Fruit fly (Drosophila melanogaster) whole organism, embryonic: ENCODE data around the gene bab1.

Experiments used
- Abd-B ChIP-seq: fragments of 200-800 bp; sonication (Bioruptor generic); optimal IDR thresholded peaks from 2 replicates; lab custom pipeline; 2018; ENCODE audit warnings: missing biosample characterization, mild to moderate bottlenecking, missing genetic modification characterization, moderate library complexity
- Adf1 ChIP-seq: fragments of 200-800 bp; sonication (Bioruptor generic); IDR thresholded peaks from 2 replicates; pipeline ENCODE4 v1.3.6; 2022; ENCODE audit warnings: missing biosample characterization, missing genetic modification characterization
- Atf3 ChIP-seq: fragments of 200-800 bp; sonication (Bioruptor generic); optimal IDR thresholded peaks from 3 replicates; lab custom pipeline; 2016; ENCODE audit warnings: missing biosample characterization, missing genetic modification characterization
- Atf6 ChIP-seq: fragments of 200-800 bp; sonication (Bioruptor generic); IDR thresholded peaks from 2 replicates; pipeline ENCODE4 v1.3.6; 2022; ENCODE audit warnings: missing biosample characterization, missing genetic modification characterization
- C15 ChIP-seq: fragments of 200-800 bp; sonication (Bioruptor generic); IDR thresholded peaks from 3 replicates; pipeline ENCODE4 v1.3.6; 2022; ENCODE audit warnings: missing biosample characterization, missing genetic modification characterization
- CG10147 ChIP-seq: fragments of 200-800 bp; sonication (Bioruptor generic); optimal IDR thresholded peaks from 2 replicates; lab custom pipeline; 2019; ENCODE audit warnings: missing biosample characterization, mild to moderate bottlenecking, missing genetic modification characterization, moderate library complexity
- CG12299 ChIP-seq: fragments of 200-800 bp; sonication (Bioruptor generic); optimal IDR thresholded peaks from 2 replicates; lab custom pipeline; 2018; ENCODE audit warnings: missing biosample characterization, mild to moderate bottlenecking, missing genetic modification characterization
- CG12769 ChIP-seq: fragments of 200-800 bp; sonication (Bioruptor generic); optimal IDR thresholded peaks from 2 replicates; lab custom pipeline; 2019; ENCODE audit warnings: missing biosample characterization, mild to moderate bottlenecking, missing genetic modification characterization, moderate library complexity
- CG13424 ChIP-seq: fragments of 200-800 bp; sonication (Bioruptor generic); optimal IDR thresholded peaks from 2 replicates; lab custom pipeline; 2019; ENCODE audit warnings: missing biosample characterization, mild to moderate bottlenecking, missing genetic modification characterization, moderate library complexity
- CG14050 ChIP-seq: fragments of 200-800 bp; sonication (Bioruptor generic); IDR thresholded peaks from 3 replicates; pipeline ENCODE4 v1.3.6; 2022; ENCODE audit warnings: missing biosample characterization, missing genetic modification characterization
- CG15601 ChIP-seq: fragments of 200-800 bp; sonication (Bioruptor generic); optimal IDR thresholded peaks from 3 replicates; lab custom pipeline; 2019; ENCODE audit warnings: missing biosample characterization, mild to moderate bottlenecking, missing genetic modification characterization, moderate library complexity
- CG16863 ChIP-seq: fragments of 200-800 bp; sonication (Bioruptor generic); optimal IDR thresholded peaks from 3 replicates; lab custom pipeline; 2016; ENCODE audit warnings: missing biosample characterization, missing genetic modification characterization
- CG2202 ChIP-seq: fragments of 200-800 bp; sonication (Bioruptor generic); optimal IDR thresholded peaks from 2 replicates; lab custom pipeline; 2018; ENCODE audit warnings: missing biosample characterization, mild to moderate bottlenecking, missing genetic modification characterization
- CG32767 ChIP-seq: fragments of 200-800 bp; sonication (Bioruptor generic); IDR thresholded peaks from 2 replicates; pipeline ENCODE4 v1.3.6; 2022; ENCODE audit warnings: missing biosample characterization, missing genetic modification characterization
- CG3726 ChIP-seq: fragments of 200-800 bp; sonication (Bioruptor generic); IDR thresholded peaks from 3 replicates; pipeline ENCODE4, ENCODE4 v1.3.6; 2022; ENCODE audit warnings: missing biosample characterization, missing genetic modification characterization
- CG3838 ChIP-seq: fragments of 200-800 bp; sonication (Bioruptor generic); optimal IDR thresholded peaks from 3 replicates; lab custom pipeline; 2016; ENCODE audit warnings: missing biosample characterization, missing genetic modification characterization
- CG7372 ChIP-seq: fragments of 200-800 bp; sonication (Bioruptor generic); IDR thresholded peaks from 2 replicates; pipeline ENCODE4 v1.3.6; 2022; ENCODE audit warnings: missing biosample characterization, missing genetic modification characterization
- CG7987 ChIP-seq: fragments of 200-800 bp; sonication (Bioruptor generic); optimal IDR thresholded peaks from 2 replicates; lab custom pipeline; 2018; ENCODE audit warnings: missing biosample characterization, mild to moderate bottlenecking, missing genetic modification characterization, moderate library complexity
- CG8359 ChIP-seq: fragments of 200-800 bp; sonication (Bioruptor generic); optimal IDR thresholded peaks from 2 replicates; lab custom pipeline; 2017; ENCODE audit warnings: missing biosample characterization, mild to moderate bottlenecking, missing genetic modification characterization, borderline replicate concordance
- CG9215 ChIP-seq: fragments of 200-800 bp; sonication (Bioruptor generic); IDR thresholded peaks from 2 replicates; pipeline ENCODE4 v1.3.6; 2022; ENCODE audit warnings: missing biosample characterization, missing genetic modification characterization
- Elba2 ChIP-seq: fragments of 200-800 bp; sonication (Bioruptor generic); optimal IDR thresholded peaks from 3 replicates; lab custom pipeline; 2016; ENCODE audit warnings: missing biosample characterization, missing genetic modification characterization
- Hey ChIP-seq: fragments of 200-800 bp; sonication (Bioruptor generic); optimal IDR thresholded peaks from 3 replicates; lab custom pipeline; 2018; ENCODE audit warnings: missing biosample characterization, mild to moderate bottlenecking, missing genetic modification characterization
- Nf-YC ChIP-seq: fragments of 200-800 bp; optimal IDR thresholded peaks from 3 replicates; lab custom pipeline; 2019; ENCODE audit warnings: missing biosample characterization, mild to moderate bottlenecking, missing genetic modification characterization, moderate library complexity
- Sry-β ChIP-seq: fragments of 200-800 bp; sonication (Bioruptor generic); optimal IDR thresholded peaks from 2 replicates; lab custom pipeline; 2018; ENCODE audit warnings: missing biosample characterization, mild to moderate bottlenecking, missing genetic modification characterization, moderate library complexity
- Sry-δ ChIP-seq: fragments of 200-800 bp; sonication (Bioruptor generic); optimal IDR thresholded peaks from 2 replicates; lab custom pipeline; 2016; ENCODE audit warnings: missing biosample characterization, missing genetic modification characterization
- ara ChIP-seq: fragments of 200-800 bp; sonication (Bioruptor generic); IDR thresholded peaks from 2 replicates; pipeline ENCODE4 v1.3.6; 2022; ENCODE audit warnings: missing biosample characterization, missing genetic modification characterization
- crol ChIP-seq: fragments of 200-800 bp; sonication (Bioruptor generic); IDR thresholded peaks from 2 replicates; pipeline ENCODE4 v1.3.6; 2022; ENCODE audit warnings: missing biosample characterization, missing genetic modification characterization
- esg ChIP-seq: fragments of 200-800 bp; sonication (Bioruptor generic); conservative IDR thresholded peaks from 2 replicates; pipeline ENCODE4 v1.3.6; 2022; ENCODE audit warnings: missing biosample characterization, missing genetic modification characterization
- ftz-f1 ChIP-seq: fragments of 200-800 bp; sonication (Bioruptor generic); optimal IDR thresholded peaks from 2 replicates; lab custom pipeline; 2016; ENCODE audit warnings: missing biosample characterization, missing genetic modification characterization
- h ChIP-seq: fragments of >200 bp; optimal IDR thresholded peaks from 2 replicates; lab custom pipeline; 2017
- lilli ChIP-seq: fragments of 200-800 bp; sonication (Bioruptor generic); optimal IDR thresholded peaks from 3 replicates; lab custom pipeline; 2016; ENCODE audit warnings: missing biosample characterization, missing genetic modification characterization
- lov ChIP-seq, 2 experiments: fragments of 200-800 bp in 1 of 2; fragments of >200 bp in 1 of 2; sonication (Bioruptor generic) in 1 of 2; IDR thresholded peaks in 1 of 2; optimal IDR thresholded peaks in 1 of 2; 2 replicates in 1 of 2; 3 replicates in 1 of 2; pipeline versions ENCODE4 v1.3.6 to Lab custom; 2017 to 2022; ENCODE audit warnings: missing biosample characterization in 1 of 2, missing genetic modification characterization in 1 of 2
- mam ChIP-seq: fragments of 200-800 bp; sonication (Bioruptor generic); optimal IDR thresholded peaks from 3 replicates; lab custom pipeline; 2016; ENCODE audit warnings: missing biosample characterization, missing genetic modification characterization
- pita ChIP-seq: fragments of 200-800 bp; sonication (Bioruptor generic); optimal IDR thresholded peaks from 2 replicates; lab custom pipeline; 2017; ENCODE audit warnings: missing biosample characterization, mild to moderate bottlenecking, missing genetic modification characterization
- prd ChIP-seq, 3 experiments: fragments of >200 bp in 2 of 3; fragments of 200-800 bp in 1 of 3; sonication (Bioruptor generic) in 1 of 3; optimal IDR thresholded peaks in 2 of 3; IDR thresholded peaks in 1 of 3; 2 replicates in 2 of 3; 3 replicates in 1 of 3; pipeline versions ENCODE4 v1.3.6 to Lab custom; 2017 to 2022; ENCODE audit warnings: missing biosample characterization in 1 of 3, missing genetic modification characterization in 1 of 3
- pzg ChIP-seq: fragments of 200-800 bp; sonication (Bioruptor generic); optimal IDR thresholded peaks from 3 replicates; lab custom pipeline; 2018; ENCODE audit warnings: missing biosample characterization, mild to moderate bottlenecking, missing genetic modification characterization, moderate library complexity
- repo ChIP-seq: fragments of 200-800 bp; sonication (Bioruptor generic); optimal IDR thresholded peaks from 2 replicates; lab custom pipeline; 2016; ENCODE audit warnings: missing biosample characterization, missing genetic modification characterization
- ro ChIP-seq: fragments of 200-800 bp; sonication (Bioruptor generic); IDR thresholded peaks from 2 replicates; pipeline ENCODE4 v1.3.6; 2022; ENCODE audit warnings: missing biosample characterization, missing genetic modification characterization
- sisA ChIP-seq: fragments of 200-800 bp; sonication (Bioruptor generic); IDR thresholded peaks from 2 replicates; pipeline ENCODE4 v1.3.6; 2022; ENCODE audit warnings: missing biosample characterization, missing genetic modification characterization
- toy ChIP-seq: fragments of 200-800 bp; sonication (Bioruptor generic); IDR thresholded peaks from 2 replicates; pipeline ENCODE4 v1.3.6; 2022; ENCODE audit warnings: missing biosample characterization, missing genetic modification characterization
- vfl ChIP-seq: fragments of 200-800 bp; sonication (Bioruptor generic); optimal IDR thresholded peaks from 2 replicates; lab custom pipeline; 2016; ENCODE audit warnings: missing biosample characterization, missing genetic modification characterization
- yki ChIP-seq: fragments of >200 bp; optimal IDR thresholded peaks from 3 replicates; lab custom pipeline; 2018

bab1 gene

dm6 chr3L:1084380-1085097 is 16.4 kb downstream of the bab1 start (continued):
- TF ChIP-seq CG2202 (tag; lab: Kevin White, UChicago) (peak; percentile 14), ro (GFP tag; lab: Robert Waterston, UW) (no peak), CG7987 (GFP tag; lab: Kevin White, UChicago) (no peak), Hey (no peak), CG16863 (GFP tag; lab: Kevin White, UChicago) (no peak), CG14050 (no peak), CG7372 (no peak), yki (lab: Kevin White, UChicago) (no peak), Abd-B (GFP tag; lab: Kevin White, UChicago) (peak; percentile 15), Sry-δ (no peak), crol (no peak), pzg (GFP tag; lab: Kevin White, UChicago) (no peak), CG10147 (GFP tag; lab: Kevin White, UChicago) (no peak), CG15601 (tag; lab: Kevin White, UChicago) (no peak), Sry-β (no peak), esg (GFP tag; lab: Robert Waterston, UW) (peak; percentile 37), CG32767 (GFP tag; lab: Robert Waterston, UW) (no peak), CG8359 (peak; percentile 3), sisA (GFP tag; lab: Robert Waterston, UW) (peak; percentile 24; the same call in 1 of the 2 replicates), Atf6 (GFP tag; lab: Robert Waterston, UW) (no peak), pita (GFP tag; lab: Kevin White, UChicago) (no peak), CG3726 (GFP tag; lab: Robert Waterston, UW) (no peak), Nf-YC (tag; lab: Kevin White, UChicago) (no peak), Adf1 (GFP tag; lab: Robert Waterston, UW) (no peak), mam (GFP tag; lab: Kevin White, UChicago) (no peak), vfl (no peak), prd (optimal IDR thresholded peaks at IDR 0.05; lab: Kevin White, UChicago) (no peak), prd (GFP tag; IDR thresholded peaks at IDR 0.05; lab: Robert Waterston, UW) (peak; percentile 62; the same call in 2 of the 3 replicates), lilli (GFP tag; lab: Kevin White, UChicago) (no peak), C15 (GFP tag; lab: Robert Waterston, UW) (no peak), CG12769 (no peak), ftz-f1 (no peak), Atf3 (GFP tag; lab: Kevin White, UChicago) (no peak), Elba2 (no peak), CG3838 (GFP tag; lab: Kevin White, UChicago) (no peak), repo (GFP tag; lab: Kevin White, UChicago) (no peak), ara (no peak), toy (GFP tag; lab: Robert Waterston, UW) (no peak), lov (optimal IDR thresholded peaks at IDR 0.05; lab: Kevin White, UChicago) (no peak), lov (GFP tag; IDR thresholded peaks at IDR 0.05; lab: Robert Waterston, UW) (no peak), CG9215 (no peak), h (lab: Kevin White, UChicago) (no peak), CG12299 (tag; lab: Kevin White, UChicago) (no peak), CG13424 (tag; lab: Kevin White, UChicago) (no peak)
